Fruit fly (Drosophila melanogaster): Measurements from ENCODE around the gene CG43844.

The CG43844 gene

DNA sequence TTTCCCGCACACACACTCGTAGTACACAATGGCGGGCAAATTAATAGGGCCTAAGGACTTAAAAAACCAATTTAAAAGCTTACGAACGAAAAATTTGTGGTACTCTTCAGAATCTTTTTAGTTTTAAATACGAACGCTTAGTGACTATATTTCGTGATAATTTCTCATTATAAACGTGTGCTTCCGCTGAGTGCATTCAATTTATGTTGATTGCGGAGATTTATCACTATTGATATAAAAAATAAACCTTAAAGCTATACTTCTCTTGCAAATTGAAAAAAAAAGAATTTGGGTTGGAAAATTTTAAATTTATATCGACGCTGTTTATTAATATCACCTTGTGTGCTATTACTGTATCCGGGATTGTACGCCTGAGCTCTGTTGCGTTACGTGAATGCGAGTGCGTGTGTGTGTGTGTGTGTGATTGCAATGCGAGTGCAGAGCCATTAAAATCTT, 40.3 kb upstream of the CG43844 start (continued):
- TF ChIP-seq CG13424 (tag; optimal IDR thresholded peaks at IDR 0.05) = peak; percentile 75
- peak; percentile 65 for TF ChIP-seq ems (GFP tag; optimal IDR thresholded peaks at IDR 0.05)
- peak; percentile 78 for TF ChIP-seq D19A (tag; optimal IDR thresholded peaks at IDR 0.05)
- no peak for TF ChIP-seq CG9797 (GFP tag; optimal IDR thresholded peaks at IDR 0.05)
- TF ChIP-seq nerfin-2 (GFP tag; IDR thresholded peaks at IDR 0.05; ENCODE audit: partially characterized antibody) = no peak
- TF ChIP-seq fu2 (GFP tag; optimal IDR thresholded peaks at IDR 0.05) = no peak
- no peak for TF ChIP-seq chm (GFP tag; IDR thresholded peaks at IDR 0.05)
- 0 out of 2 replicates have a peak, but pooled peaks have one; percentile 56 for TF ChIP-seq ttk (GFP tag; IDR thresholded peaks at IDR 0.05)
- TF ChIP-seq CG8478 (optimal IDR thresholded peaks at IDR 0.05) = no peak
- TF ChIP-seq usp (GFP tag; optimal IDR thresholded peaks at IDR 0.05) = no peak
- TF ChIP-seq CG18764 (GFP tag; optimal IDR thresholded peaks at IDR 0.05) = peak; percentile 2
- peak; percentile 52 for TF ChIP-seq crc (GFP tag; optimal IDR thresholded peaks at IDR 0.05)
- TF ChIP-seq Aef1 (GFP tag; IDR thresholded peaks at IDR 0.05) = no peak
- TF ChIP-seq CG2712 (tag; optimal IDR thresholded peaks at IDR 0.05) = peak; percentile 86
- TF ChIP-seq ara (GFP tag; IDR thresholded peaks at IDR 0.05) = peak; percentile 60; the same call in 1 of the 2 replicates
- peak; percentile 57 for TF ChIP-seq Fer1 (GFP tag; optimal IDR thresholded peaks at IDR 0.05)
- peak; percentile 51 for TF ChIP-seq CG6654 (GFP tag; optimal IDR thresholded peaks at IDR 0.05)
- TF ChIP-seq CG6683 (GFP tag; optimal IDR thresholded peaks at IDR 0.05) = peak; percentile 9
- TF ChIP-seq CG1024 (GFP tag; IDR thresholded peaks at IDR 0.05) = no peak
- peak; percentile 56 for TF ChIP-seq CG15601 (tag; optimal IDR thresholded peaks at IDR 0.05)
- peak; percentile 28 for TF ChIP-seq her (GFP tag; optimal IDR thresholded peaks at IDR 0.05)
- TF ChIP-seq insv (GFP tag; optimal IDR thresholded peaks at IDR 0.05) = no peak
- peak; percentile 52 for TF ChIP-seq slou (GFP tag; optimal IDR thresholded peaks at IDR 0.05)
- no peak for TF ChIP-seq tup (GFP tag; optimal IDR thresholded peaks at IDR 0.05)
- TF ChIP-seq CG10366 (GFP tag; IDR thresholded peaks at IDR 0.05) = peak; percentile 24; the same call in 1 of the 2 replicates
- no peak for TF ChIP-seq mirr (GFP tag; optimal IDR thresholded peaks at IDR 0.05)
- TF ChIP-seq Pdp1 (GFP tag; optimal IDR thresholded peaks at IDR 0.05) = peak; percentile 76 to 78
- TF ChIP-seq tx (GFP tag; optimal IDR thresholded peaks at IDR 0.05) = peak; percentile 32
- peak; percentile 87 for TF ChIP-seq CG11696 (GFP tag; IDR thresholded peaks at IDR 0.05)
- TF ChIP-seq CG12659 (GFP tag; optimal IDR thresholded peaks at IDR 0.05) = peak; percentile 69
- peak; percentile 66 for TF ChIP-seq CG30431 (GFP tag; optimal IDR thresholded peaks at IDR 0.05)
- TF ChIP-seq fd102C (GFP tag; optimal IDR thresholded peaks at IDR 0.05) = peak; percentile 12
- peak; percentile 24 for TF ChIP-seq cato (GFP tag; optimal IDR thresholded peaks at IDR 0.05; ENCODE audit: borderline replicate concordance)
- no peak for TF ChIP-seq CG3838 (GFP tag; optimal IDR thresholded peaks at IDR 0.05)
- TF ChIP-seq Chrac-16 (GFP tag; optimal IDR thresholded peaks at IDR 0.05) = peak; percentile 54
- TF ChIP-seq CG10209 (GFP tag; optimal IDR thresholded peaks at IDR 0.05) = peak; percentile 55
- TF ChIP-seq sisA (GFP tag; IDR thresholded peaks at IDR 0.05) = peak; percentile 62
- peak; percentile 43 for TF ChIP-seq Nf-YC (tag; optimal IDR thresholded peaks at IDR 0.05)
- peak; percentile 87 for TF ChIP-seq Sox100B (GFP tag; optimal IDR thresholded peaks at IDR 0.05)
- no peak for TF ChIP-seq Adf1 (GFP tag; IDR thresholded peaks at IDR 0.05)
- TF ChIP-seq CG18262 (tag; optimal IDR thresholded peaks at IDR 0.05) = peak; percentile 91
- TF ChIP-seq HmgD (GFP tag; optimal IDR thresholded peaks at IDR 0.05) = no peak
- TF ChIP-seq dati (GFP tag; IDR thresholded peaks at IDR 0.05) = no peak
- TF ChIP-seq Vsx1 (GFP tag; optimal IDR thresholded peaks at IDR 0.05) = peak; percentile 50
- peak; percentile 17 for TF ChIP-seq Jarid2 (GFP tag; optimal IDR thresholded peaks at IDR 0.05)
- peak; percentile 69 for TF ChIP-seq zfh1 (GFP tag; IDR thresholded peaks at IDR 0.05)
- peak; percentile 54 for TF ChIP-seq en (GFP tag; optimal IDR thresholded peaks at IDR 0.05)
- TF ChIP-seq CG3407 (GFP tag; optimal IDR thresholded peaks at IDR 0.05) = peak; percentile 46
- no peak for TF ChIP-seq vvl (GFP tag; IDR thresholded peaks at IDR 0.05)
- no peak for TF ChIP-seq amos (GFP tag; IDR thresholded peaks at IDR 0.05; ENCODE audit: partially characterized antibody)
- TF ChIP-seq odd (GFP tag; optimal IDR thresholded peaks at IDR 0.05) = peak; percentile 51

Data from whole organism, embryonic.